Fruit fly (Drosophila melanogaster) whole organism, embryonic: ENCODE measurements around the gene CG7685.
A peak's percentile ranks its signal among the peaks of the same experiment; 100 is the strongest.

Experiments used
- Adf1 ChIP-seq: fragments of 200-800 bp; sonication (Bioruptor generic); IDR thresholded peaks from 2 replicates; pipeline ENCODE4 v1.3.6; 2022; ENCODE audit warnings: missing biosample characterization, missing genetic modification characterization
- Asciz ChIP-seq: fragments of 200-800 bp; sonication (Bioruptor generic); optimal IDR thresholded peaks from 2 replicates; lab custom pipeline; 2017; ENCODE audit warnings: missing biosample characterization, mild to moderate bottlenecking, missing genetic modification characterization, missing genetic modification reagents
- Atf-2 ChIP-seq: fragments of 200-800 bp; sonication (Bioruptor generic); optimal IDR thresholded peaks from 2 replicates; lab custom pipeline; 2016; ENCODE audit warnings: missing biosample characterization, missing genetic modification characterization
- CG10959 ChIP-seq: fragments of 200-800 bp; sonication (Bioruptor generic); IDR thresholded peaks from 2 replicates; pipeline ENCODE4 v1.3.6; 2022; ENCODE audit warnings: missing biosample characterization, missing genetic modification characterization
- CG12744 ChIP-seq: fragments of 200-800 bp; sonication (Bioruptor generic); optimal IDR thresholded peaks from 2 replicates; lab custom pipeline; 2016; ENCODE audit warnings: missing biosample characterization, missing genetic modification characterization
- CG14667 ChIP-seq: fragments of 200-800 bp; sonication (Bioruptor generic); IDR thresholded peaks from 2 replicates; pipeline ENCODE4 v1.3.6; 2022; ENCODE audit warnings: missing biosample characterization, missing genetic modification characterization
- CG14860 ChIP-seq: fragments of 200-800 bp; sonication (Bioruptor generic); IDR thresholded peaks from 3 replicates; pipeline ENCODE4 v1.3.6; 2022; ENCODE audit warnings: missing biosample characterization, missing genetic modification characterization; ENCODE audit not compliant: partially characterized antibody
- CG1603 ChIP-seq: fragments of 200-800 bp; sonication (Bioruptor generic); optimal IDR thresholded peaks from 2 replicates; lab custom pipeline; 2019; ENCODE audit warnings: missing biosample characterization, mild to moderate bottlenecking, missing genetic modification characterization, moderate library complexity
- CG2120 ChIP-seq: fragments of 200-800 bp; sonication (Bioruptor generic); optimal IDR thresholded peaks from 3 replicates; lab custom pipeline; 2016; ENCODE audit warnings: missing biosample characterization, missing genetic modification characterization
- CG2199 ChIP-seq: fragments of 200-800 bp; sonication (Bioruptor generic); IDR thresholded peaks from 3 replicates; pipeline ENCODE4 v1.3.6; 2022; ENCODE audit warnings: missing biosample characterization, missing genetic modification characterization
- CG2712 ChIP-seq: fragments of 200-800 bp; optimal IDR thresholded peaks from 3 replicates; lab custom pipeline; 2019; ENCODE audit warnings: missing biosample characterization, mild to moderate bottlenecking, missing genetic modification characterization, moderate library complexity
- CG4854 ChIP-seq: fragments of 200-800 bp; sonication (Bioruptor generic); optimal IDR thresholded peaks from 2 replicates; lab custom pipeline; 2016; ENCODE audit warnings: missing biosample characterization, missing genetic modification characterization, inconsistent platforms
- CG6175 ChIP-seq: fragments of 200-800 bp; sonication (Bioruptor generic); IDR thresholded peaks from 3 replicates; pipeline ENCODE4 v1.3.6; 2022; ENCODE audit warnings: missing biosample characterization, missing genetic modification characterization
- CG6654 ChIP-seq: fragments of 200-800 bp; sonication (Bioruptor generic); optimal IDR thresholded peaks from 2 replicates; lab custom pipeline; 2017; ENCODE audit warnings: missing biosample characterization, mild to moderate bottlenecking, missing genetic modification characterization
- CG7786 ChIP-seq: fragments of 200-800 bp; sonication (Bioruptor generic); optimal IDR thresholded peaks from 2 replicates; lab custom pipeline; 2016; ENCODE audit warnings: missing biosample characterization, missing genetic modification characterization
- Dbx ChIP-seq: fragments of 200-800 bp; sonication (Bioruptor generic); IDR thresholded peaks from 3 replicates; pipeline ENCODE4 v1.3.6; 2022; ENCODE audit warnings: missing biosample characterization, missing genetic modification characterization
- Dek ChIP-seq: fragments of 200-800 bp; sonication (Bioruptor generic); optimal IDR thresholded peaks from 3 replicates; lab custom pipeline; 2019; ENCODE audit warnings: missing biosample characterization, mild to moderate bottlenecking, missing genetic modification characterization, moderate library complexity
- Doc2 ChIP-seq: fragments of 200-800 bp; sonication (Bioruptor generic); IDR thresholded peaks from 2 replicates; pipeline ENCODE4 v1.3.6; 2022; ENCODE audit warnings: missing biosample characterization, missing genetic modification characterization
- Ets97D ChIP-seq: fragments of 200-800 bp; sonication (Bioruptor generic); optimal IDR thresholded peaks from 3 replicates; lab custom pipeline; 2016; ENCODE audit warnings: missing biosample characterization, missing genetic modification characterization
- Fer1 ChIP-seq: fragments of 200-800 bp; sonication (Bioruptor generic); optimal IDR thresholded peaks from 2 replicates; lab custom pipeline; 2017; ENCODE audit warnings: missing biosample characterization, mild to moderate bottlenecking, missing genetic modification characterization
- H15 ChIP-seq: fragments of 200-800 bp; sonication (Bioruptor generic); IDR thresholded peaks from 3 replicates; pipeline ENCODE4 v1.3.6; 2022; ENCODE audit warnings: missing biosample characterization, missing genetic modification characterization
- Hand ChIP-seq: fragments of 200-800 bp; sonication (Bioruptor generic); optimal IDR thresholded peaks from 2 replicates; lab custom pipeline; 2017; ENCODE audit warnings: mild to moderate bottlenecking, missing biosample characterization, missing genetic modification reagents, missing genetic modification characterization
- Jarid2 ChIP-seq: fragments of 200-800 bp; sonication (Bioruptor generic); optimal IDR thresholded peaks from 3 replicates; lab custom pipeline; 2017; ENCODE audit warnings: mild to moderate bottlenecking, missing biosample characterization, missing genetic modification reagents, missing genetic modification characterization
- Lim3 ChIP-seq: fragments of 200-800 bp; sonication (Bioruptor generic); IDR thresholded peaks from 2 replicates; pipeline ENCODE4 v1.3.6; 2022; ENCODE audit warnings: missing biosample characterization, missing genetic modification characterization
- Lpt ChIP-seq: fragments of >200 bp; optimal IDR thresholded peaks from 2 replicates; lab custom pipeline; 2018; ENCODE audit warnings: missing biosample characterization, missing genetic modification characterization
- Mad ChIP-seq: fragments of 200-800 bp; sonication (Bioruptor generic); optimal IDR thresholded peaks from 2 replicates; lab custom pipeline; 2016; ENCODE audit warnings: missing biosample characterization, missing genetic modification characterization
- Meics ChIP-seq: fragments of 200-800 bp; sonication (Bioruptor generic); optimal IDR thresholded peaks from 2 replicates; lab custom pipeline; 2017; ENCODE audit warnings: missing biosample characterization, mild to moderate bottlenecking, missing genetic modification characterization
- Nf-YB ChIP-seq: fragments of 200-800 bp; sonication (Bioruptor generic); optimal IDR thresholded peaks from 3 replicates; lab custom pipeline; 2019; ENCODE audit warnings: missing biosample characterization, mild to moderate bottlenecking, missing genetic modification characterization, moderate library complexity
- Nf-YC ChIP-seq: fragments of 200-800 bp; optimal IDR thresholded peaks from 3 replicates; lab custom pipeline; 2019; ENCODE audit warnings: missing biosample characterization, mild to moderate bottlenecking, missing genetic modification characterization, moderate library complexity
- Opbp ChIP-seq: fragments of 200-800 bp; sonication (Bioruptor generic); IDR thresholded peaks from 3 replicates; pipeline ENCODE4 v1.3.6; 2022; ENCODE audit warnings: missing biosample characterization, missing genetic modification characterization; ENCODE audit not compliant: partially characterized antibody
- br ChIP-seq: fragments of >200 bp; optimal IDR thresholded peaks from 2 replicates; lab custom pipeline; 2017
- chm ChIP-seq: fragments of 200-800 bp; sonication (Bioruptor generic); IDR thresholded peaks from 2 replicates; pipeline ENCODE4 v1.3.6; 2022; ENCODE audit warnings: missing biosample characterization, missing genetic modification characterization
- croc ChIP-seq: fragments of 200-800 bp; sonication (Bioruptor generic); conservative IDR thresholded peaks from 3 replicates; pipeline ENCODE4 v1.3.6; 2022; ENCODE audit warnings: missing biosample characterization, missing genetic modification characterization
- ems ChIP-seq: fragments of 200-800 bp; sonication (Bioruptor generic); optimal IDR thresholded peaks from 3 replicates; lab custom pipeline; 2016; ENCODE audit warnings: missing biosample characterization, missing genetic modification characterization
- gcm ChIP-seq: fragments of 200-800 bp; sonication (Bioruptor generic); optimal IDR thresholded peaks from 2 replicates; lab custom pipeline; 2019; ENCODE audit warnings: missing biosample characterization, mild to moderate bottlenecking, missing genetic modification characterization, moderate library complexity
- grau ChIP-seq: fragments of 200-800 bp; optimal IDR thresholded peaks from 3 replicates; lab custom pipeline; 2019; ENCODE audit warnings: missing biosample characterization, mild to moderate bottlenecking, missing genetic modification characterization, moderate library complexity
- kah ChIP-seq: fragments of 200-800 bp; sonication (Bioruptor generic); optimal IDR thresholded peaks from 2 replicates; lab custom pipeline; 2018; ENCODE audit warnings: missing biosample characterization, mild to moderate bottlenecking, missing genetic modification characterization
- knrl ChIP-seq: fragments of 200-800 bp; sonication (Bioruptor generic); IDR thresholded peaks from 3 replicates; pipeline ENCODE4 v1.3.6; 2022; ENCODE audit warnings: missing biosample characterization, missing genetic modification characterization; ENCODE audit not compliant: partially characterized antibody
- mld ChIP-seq: fragments of 200-800 bp; sonication (Bioruptor generic); IDR thresholded peaks from 3 replicates; pipeline ENCODE4 v1.3.6; 2022; ENCODE audit warnings: missing biosample characterization, missing genetic modification characterization; ENCODE audit not compliant: partially characterized antibody
- nerfin-1 ChIP-seq: fragments of 200-800 bp; sonication (Bioruptor generic); optimal IDR thresholded peaks from 3 replicates; lab custom pipeline; 2019; ENCODE audit warnings: missing biosample characterization, mild to moderate bottlenecking, missing genetic modification characterization, moderate library complexity
- nerfin-2 ChIP-seq: fragments of 200-800 bp; sonication (Bioruptor generic); IDR thresholded peaks from 2 replicates; pipeline ENCODE4 v1.3.6; 2022; ENCODE audit warnings: missing biosample characterization, missing genetic modification characterization; ENCODE audit not compliant: partially characterized antibody
- pnt ChIP-seq: fragments of 200-800 bp; sonication (Bioruptor generic); optimal IDR thresholded peaks from 3 replicates; lab custom pipeline; 2016; ENCODE audit warnings: missing biosample characterization, missing genetic modification characterization
- prd ChIP-seq, 3 experiments: fragments of >200 bp in 2 of 3; fragments of 200-800 bp in 1 of 3; sonication (Bioruptor generic) in 1 of 3; optimal IDR thresholded peaks in 2 of 3; IDR thresholded peaks in 1 of 3; 2 replicates in 2 of 3; 3 replicates in 1 of 3; pipeline versions ENCODE4 v1.3.6 to Lab custom; 2017 to 2022; ENCODE audit warnings: missing biosample characterization in 1 of 3, missing genetic modification characterization in 1 of 3
- pzg ChIP-seq: fragments of 200-800 bp; sonication (Bioruptor generic); optimal IDR thresholded peaks from 3 replicates; lab custom pipeline; 2018; ENCODE audit warnings: missing biosample characterization, mild to moderate bottlenecking, missing genetic modification characterization, moderate library complexity
- row ChIP-seq: fragments of 200-800 bp; sonication (Bioruptor generic); IDR thresholded peaks from 3 replicates; pipeline ENCODE4 v1.3.6; 2022; ENCODE audit warnings: missing biosample characterization, missing genetic modification characterization
- sens ChIP-seq: fragments of 200-800 bp; sonication (Bioruptor generic); peaks from one replicate; lab custom pipeline; 2016; ENCODE audit warnings: missing biosample characterization, missing genetic modification characterization
- usp ChIP-seq: fragments of >200 bp; optimal IDR thresholded peaks from 2 replicates; lab custom pipeline; 2017; ENCODE audit warnings: missing biosample characterization, missing genetic modification characterization
- wek ChIP-seq: fragments of 200-800 bp; sonication (Bioruptor generic); optimal IDR thresholded peaks from 3 replicates; lab custom pipeline; 2018; ENCODE audit warnings: missing biosample characterization, mild to moderate bottlenecking, missing genetic modification characterization, moderate library complexity

CG7685 gene

dm6 chr3R:18402549-18403429 is 2.0 kb upstream of the CG7685 start, which contains the start of the genes Wdr37 and koko (continued):
- TF ChIP-seq kah (GFP tag; lab: Kevin White, UChicago) (peak; percentile 88), CG7786 (GFP tag; lab: Kevin White, UChicago) (peak; percentile 79), CG6175 (GFP tag; lab: Robert Waterston, UW) (peak; percentile 92), pzg (GFP tag; lab: Kevin White, UChicago) (peak; percentile 46), CG2199 (GFP tag; lab: Robert Waterston, UW) (peak; percentile 91), mld (no peak), CG14860 (GFP tag; lab: Robert Waterston, UW) (0 out of 3 replicates have a peak, but pooled peaks have one; percentile 37), row (GFP tag; lab: Robert Waterston, UW) (peak; percentile 99), Dbx (GFP tag; lab: Robert Waterston, UW) (peak; percentile 99), nerfin-1 (peak; percentile 95), ems (peak; percentile 67), Nf-YC (tag; lab: Kevin White, UChicago) (peak; percentile 89), CG4854 (peak; percentile 66), nerfin-2 (GFP tag; lab: Robert Waterston, UW) (0 out of 2 replicates have a peak, but pooled peaks have one; percentile 35), chm (peak; percentile 92), CG2120 (GFP tag; lab: Kevin White, UChicago) (peak; percentile 94), Asciz (peak; percentile 93), grau (tag; lab: Kevin White, UChicago) (peak; percentile 97), Meics (GFP tag; lab: Kevin White, UChicago) (peak; percentile 95), croc (GFP tag; lab: Robert Waterston, UW) (peak; percentile 97), CG10959 (peak; percentile 96), Ets97D (GFP tag; lab: Kevin White, UChicago) (peak; percentile 29), Nf-YB (GFP tag; lab: Kevin White, UChicago) (peak; percentile 86), br (no peak), usp (GFP tag; lab: Kevin White, UChicago) (no peak), prd (optimal IDR thresholded peaks at IDR 0.05; lab: Kevin White, UChicago) (no peak), prd (GFP tag; IDR thresholded peaks at IDR 0.05; lab: Robert Waterston, UW) (peak; percentile 99), sens (GFP tag; lab: Kevin White, UChicago) (peak; percentile 99), CG2712 (tag; lab: Kevin White, UChicago) (peak; percentile 99), Dek (tag; lab: Kevin White, UChicago) (peak; percentile 97), CG6654 (GFP tag; lab: Kevin White, UChicago) (peak; percentile 76), Adf1 (peak; percentile 84), Doc2 (peak; percentile 81), knrl (peak; percentile 51), H15 (GFP tag; lab: Robert Waterston, UW) (peak; percentile 94), Atf-2 (GFP tag; lab: Kevin White, UChicago) (peak; percentile 69), Lpt (GFP tag; lab: Kevin White, UChicago) (no peak), Hand (peak; percentile 85), CG12744 (GFP tag; lab: Kevin White, UChicago) (peak; percentile 61), gcm (GFP tag; lab: Kevin White, UChicago) (peak; percentile 98), pnt (GFP tag; lab: Kevin White, UChicago) (peak; percentile 69), Opbp (GFP tag; lab: Robert Waterston, UW) (peak; percentile 50; the same call in 1 of the 3 replicates), Fer1 (GFP tag; lab: Kevin White, UChicago) (peak; percentile 95), wek (GFP tag; lab: Kevin White, UChicago) (no peak), Mad (peak; percentile 65), CG14667 (GFP tag; lab: Robert Waterston, UW) (peak; percentile 99), Lim3 (GFP tag; lab: Robert Waterston, UW) (peak; percentile 85), Jarid2 (peak; percentile 63), CG1603 (tag; lab: Kevin White, UChicago) (peak; percentile 70)
